Worm (Caenorhabditis elegans) whole organism, L1 larva: ENCODE results near the gene ZK822.10.

ENCODE experiments used
- F16B12.6 ChIP-seq: fragments of 150-350 bp; optimal IDR thresholded peaks from 2 replicates; lab custom pipeline; 2014; ENCODE audit warnings: missing biosample characterization, missing genetic modification characterization
- blmp-1 ChIP-seq: fragments of 150-350 bp; optimal IDR thresholded peaks from 2 replicates; lab custom pipeline; 2014; ENCODE audit warnings: missing biosample characterization, missing genetic modification characterization
- ceh-63 ChIP-seq: fragments of 200-800 bp; sonication (Bioruptor generic); optimal IDR thresholded peaks from 2 replicates; lab custom pipeline; 2018; ENCODE audit warnings: mild to moderate bottlenecking, missing genetic modification characterization, missing compliant biosample characterization
- ceh-8 ChIP-seq: fragments of 200-800 bp; sonication (Bioruptor generic); optimal IDR thresholded peaks from 2 replicates; lab custom pipeline; 2018; ENCODE audit warnings: mild to moderate bottlenecking, missing genetic modification characterization, moderate library complexity, missing compliant biosample characterization
- ceh-90 ChIP-seq: sonication (generic microtip); optimal IDR thresholded peaks from 2 replicates; lab custom pipeline; 2016; ENCODE audit warnings: missing genetic modification characterization, missing compliant biosample characterization
- ces-1 ChIP-seq: fragments of 150-350 bp; optimal IDR thresholded peaks from 2 replicates; lab custom pipeline; 2014; ENCODE audit warnings: missing biosample characterization, missing genetic modification reagents, missing genetic modification characterization
- dsc-1 ChIP-seq: sonication (generic microtip); optimal IDR thresholded peaks from 2 replicates; lab custom pipeline; 2016; ENCODE audit warnings: mild to moderate bottlenecking, missing genetic modification characterization, missing compliant biosample characterization
- efl-3 ChIP-seq: fragments of 200-800 bp; sonication (Bioruptor generic); optimal IDR thresholded peaks from 2 replicates; lab custom pipeline; 2018; ENCODE audit warnings: mild to moderate bottlenecking, missing genetic modification characterization, missing compliant biosample characterization
- egl-13 ChIP-seq: sonication (generic microtip); optimal IDR thresholded peaks from 2 replicates; lab custom pipeline; 2016; ENCODE audit warnings: missing genotype, missing genetic modification reagents, missing genetic modification characterization, missing compliant biosample characterization
- egl-27 ChIP-seq, 2 experiments: fragments of 150-350 bp in 1 of 2; sonication (generic microtip); optimal IDR thresholded peaks; 3 replicates each; lab custom pipeline; 2017 to 2018; ENCODE audit warnings: missing biosample characterization in 2 of 2, missing genetic modification characterization in 2 of 2, missing genetic modification reagents in 2 of 2
- elt-2 ChIP-seq: sonication (generic microtip); optimal IDR thresholded peaks from 2 replicates; lab custom pipeline; 2016; ENCODE audit warnings: missing genetic modification characterization, mild to moderate bottlenecking, inconsistent platforms, missing compliant biosample characterization, missing genetic modification reagents
- elt-3 ChIP-seq, 6 experiments: fragments of 150-350 bp in 1 of 6; sonication (generic microtip); optimal IDR thresholded peaks; 2 replicates each; lab custom pipeline; 2017 to 2018; ENCODE audit warnings: missing biosample characterization in 6 of 6, missing genetic modification characterization in 6 of 6, inconsistent platforms in 1 of 6
- ets-5 ChIP-seq: fragments of 200-800 bp; sonication (Bioruptor generic); IDR thresholded peaks from 2 replicates; pipeline ENCODE4 v1.3.6; 2022; ENCODE audit warnings: missing genetic modification characterization, missing compliant biosample characterization
- fkh-4 ChIP-seq: sonication (generic microtip); optimal IDR thresholded peaks from 2 replicates; lab custom pipeline; 2016; ENCODE audit warnings: missing compliant biosample characterization, missing genetic modification characterization, borderline replicate concordance
- fkh-8 ChIP-seq: sonication (generic microtip); optimal IDR thresholded peaks from 2 replicates; lab custom pipeline; 2016; ENCODE audit warnings: mild to moderate bottlenecking, missing genetic modification characterization, missing compliant biosample characterization
- fos-1 ChIP-seq: fragments of 150-350 bp; optimal IDR thresholded peaks from 2 replicates; lab custom pipeline; 2014; ENCODE audit warnings: missing biosample characterization, missing genetic modification characterization
- hlh-4 ChIP-seq: sonication (generic microtip); optimal IDR thresholded peaks from 2 replicates; lab custom pipeline; 2016; ENCODE audit warnings: mild to moderate bottlenecking, missing genetic modification characterization, missing compliant biosample characterization
- hpl-2 ChIP-seq: fragments of 150-350 bp; optimal IDR thresholded peaks from 2 replicates; lab custom pipeline; 2014; ENCODE audit warnings: missing biosample characterization, missing genetic modification reagents, missing genetic modification characterization
- isw-1 ChIP-seq: fragments of 200-800 bp; sonication (Bioruptor generic); IDR thresholded peaks from 2 replicates; pipeline ENCODE4 v1.3.6; 2022; ENCODE audit warnings: missing genetic modification characterization, missing compliant biosample characterization
- lin-35 ChIP-seq, 2 experiments: fragments of 150-350 bp; optimal IDR thresholded peaks; 2 replicates each; lab custom pipeline; 2014; ENCODE audit warnings: missing biosample characterization in 2 of 2, missing genetic modification characterization in 2 of 2, missing genetic modification reagents in 2 of 2
- lin-39 ChIP-seq: fragments of 150-350 bp; optimal IDR thresholded peaks from 2 replicates; lab custom pipeline; 2014; ENCODE audit warnings: missing biosample characterization, missing genetic modification reagents, missing genetic modification characterization
- mab-9 ChIP-seq: fragments of 200-800 bp; sonication (Bioruptor generic); IDR thresholded peaks from 2 replicates; pipeline ENCODE4 v1.3.6; 2022; ENCODE audit warnings: missing genetic modification reagents, missing genetic modification characterization, missing compliant biosample characterization
- mep-1 ChIP-seq: fragments of 150-350 bp; optimal IDR thresholded peaks from 2 replicates; lab custom pipeline; 2014; ENCODE audit warnings: missing biosample characterization, missing genetic modification characterization
- nhr-11 ChIP-seq: fragments of 150-350 bp; optimal IDR thresholded peaks from 2 replicates; lab custom pipeline; 2014; ENCODE audit warnings: missing biosample characterization, missing genetic modification characterization
- nhr-12 ChIP-seq: sonication (generic microtip); optimal IDR thresholded peaks from 2 replicates; lab custom pipeline; 2017; ENCODE audit warnings: missing biosample characterization, missing genetic modification characterization
- nhr-19 ChIP-seq: fragments of 200-800 bp; sonication (Bioruptor generic); conservative IDR thresholded peaks from 2 replicates; pipeline ENCODE4 v1.3.6; 2022; ENCODE audit warnings: missing genetic modification characterization, missing compliant biosample characterization
- nhr-20 ChIP-seq: sonication (generic microtip); optimal IDR thresholded peaks from 2 replicates; lab custom pipeline; 2016; ENCODE audit warnings: mild to moderate bottlenecking, missing genetic modification characterization, missing compliant biosample characterization
- nhr-47 ChIP-seq: sonication (generic microtip); optimal IDR thresholded peaks from 2 replicates; lab custom pipeline; 2016; ENCODE audit warnings: mild to moderate bottlenecking, missing genetic modification characterization, moderate library complexity, missing compliant biosample characterization
- nhr-71 ChIP-seq: sonication (generic microtip); optimal IDR thresholded peaks from 2 replicates; lab custom pipeline; 2016; ENCODE audit warnings: mild to moderate bottlenecking, missing genetic modification characterization, moderate library complexity, missing compliant biosample characterization
- nhr-76 ChIP-seq: sonication (generic microtip); optimal IDR thresholded peaks from 2 replicates; lab custom pipeline; 2017; ENCODE audit warnings: missing biosample characterization, missing genetic modification characterization
- nhr-77 ChIP-seq: fragments of 150-350 bp; optimal IDR thresholded peaks from 2 replicates; lab custom pipeline; 2014; ENCODE audit warnings: missing biosample characterization, missing genetic modification characterization
- nhr-85 ChIP-seq: sonication (generic microtip); peaks from one replicate; lab custom pipeline; 2016; ENCODE audit warnings: missing genetic modification characterization, inconsistent platforms, missing compliant biosample characterization
- nhr-90 ChIP-seq: sonication (generic microtip); optimal IDR thresholded peaks from 2 replicates; lab custom pipeline; 2016; ENCODE audit warnings: mild to moderate bottlenecking, missing genetic modification characterization, missing compliant biosample characterization; ENCODE audit not compliant: poor library complexity
- pax-3 ChIP-seq: fragments of 200-800 bp; sonication (Bioruptor generic); optimal IDR thresholded peaks from 2 replicates; lab custom pipeline; 2018; ENCODE audit warnings: mild to moderate bottlenecking, missing genetic modification characterization, moderate library complexity, missing compliant biosample characterization
- pqm-1 ChIP-seq: sonication (generic microtip); optimal IDR thresholded peaks from 3 replicates; lab custom pipeline; 2017; ENCODE audit warnings: missing biosample characterization, missing genetic modification characterization
- skn-1 ChIP-seq: fragments of 150-350 bp; optimal IDR thresholded peaks from 2 replicates; lab custom pipeline; 2014; ENCODE audit warnings: missing biosample characterization, missing genetic modification characterization
- snpc-4 ChIP-seq: fragments of 150-350 bp; optimal IDR thresholded peaks from 2 replicates; lab custom pipeline; 2014; ENCODE audit warnings: missing biosample characterization, missing genetic modification characterization
- sox-4 ChIP-seq: sonication (generic microtip); optimal IDR thresholded peaks from 2 replicates; lab custom pipeline; 2016; ENCODE audit warnings: missing genetic modification characterization, missing compliant biosample characterization
- swsn-7 ChIP-seq: sonication (generic microtip); optimal IDR thresholded peaks from 2 replicates; lab custom pipeline; 2016; ENCODE audit warnings: missing genetic modification characterization, missing compliant biosample characterization
- unc-130 ChIP-seq: fragments of 150-350 bp; optimal IDR thresholded peaks from 2 replicates; lab custom pipeline; 2017; ENCODE audit warnings: missing biosample characterization, missing genetic modification characterization, inconsistent platforms
- unc-30 ChIP-seq: sonication (generic microtip); optimal IDR thresholded peaks from 2 replicates; lab custom pipeline; 2017; ENCODE audit warnings: missing biosample characterization, missing genetic modification characterization
- unc-62 ChIP-seq: fragments of 150-350 bp; optimal IDR thresholded peaks from 2 replicates; lab custom pipeline; 2014; ENCODE audit warnings: missing biosample characterization, missing genetic modification reagents, missing genetic modification characterization
- vab-15 ChIP-seq: sonication (generic microtip); optimal IDR thresholded peaks from 2 replicates; lab custom pipeline; 2017; ENCODE audit warnings: missing genotype, mild to moderate bottlenecking, missing genetic modification characterization, missing compliant biosample characterization
- zag-1 ChIP-seq: fragments of 150-350 bp; optimal IDR thresholded peaks from 2 replicates; lab custom pipeline; 2014; ENCODE audit warnings: missing biosample characterization, missing genetic modification characterization
- ztf-11 ChIP-seq, 2 experiments: sonication (generic microtip); optimal IDR thresholded peaks; 2 replicates each; lab custom pipeline; 2016 to 2017; ENCODE audit warnings: missing genetic modification characterization in 2 of 2, missing biosample characterization in 1 of 2, missing compliant biosample characterization in 1 of 2

ZK822.10 gene

ce11 chrIV:11883478-11883877, 33.5 kb upstream of the ZK822.10 start:
- no peak for TF ChIP-seq vab-15 (tag; lab: Kevin White, UChicago)
- no peak for TF ChIP-seq nhr-12 (tag; lab: Kevin White, UChicago)
- peak; percentile 66 for TF ChIP-seq nhr-85 (tag; lab: Kevin White, UChicago)
- TF ChIP-seq nhr-19 (GFP tag; lab: Robert Waterston, UW) = no peak
- peak in 1 of 6 experiments; percentile 6 for TF ChIP-seq elt-3 (tag; optimal IDR thresholded peaks at IDR 0.05; lab: Kevin White, UChicago)
- TF ChIP-seq blmp-1 = peak; percentile 97
- TF ChIP-seq snpc-4 (tag; lab: Kevin White, UChicago) = no peak
- TF ChIP-seq mab-9 (GFP tag; lab: Robert Waterston, UW) = no peak
- TF ChIP-seq skn-1 (tag; lab: Kevin White, UChicago) = no peak
- TF ChIP-seq mep-1 (tag; lab: Kevin White, UChicago) = peak; percentile 3
- TF ChIP-seq nhr-20 = no peak
- no peak for TF ChIP-seq zag-1 (tag; lab: Kevin White, UChicago)

- no peak for TF ChIP-seq pqm-1 (tag; lab: Kevin White, UChicago)
- no peak for TF ChIP-seq nhr-11
- TF ChIP-seq nhr-47 = no peak
- peak; percentile 22 for TF ChIP-seq blmp-1
- TF ChIP-seq snpc-4 (tag; lab: Kevin White, UChicago) = no peak
- TF ChIP-seq hlh-4 (tag; lab: Kevin White, UChicago) = no peak
Observed at ce11 chrIV:11885313-11885712, 31.6 kb upstream of the ZK822.10 start, which contains the start of gene let-653. let-653 (plus strand) TSS chrIV:11885613.

DNA sequence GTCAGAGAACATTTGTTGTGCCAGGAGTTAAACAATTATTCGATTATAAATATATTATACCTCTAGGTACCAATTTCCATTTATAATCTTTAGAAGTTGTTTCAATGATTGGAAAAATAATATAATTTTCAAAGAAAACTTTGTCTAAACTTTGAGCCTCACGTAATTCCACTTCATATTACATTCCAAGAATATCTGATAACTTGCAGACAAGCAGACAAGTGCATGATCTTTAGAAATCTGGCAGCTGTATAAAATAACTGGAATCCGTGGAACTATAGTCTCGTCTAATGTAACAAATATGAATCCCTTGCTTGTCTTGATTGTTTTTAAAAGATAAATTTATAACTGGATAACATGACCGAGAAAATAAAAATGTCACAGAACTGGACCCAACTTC, 24.4 kb upstream of the ZK822.10 start:
- TF ChIP-seq fkh-8 (tag; lab: Kevin White, UChicago) (peak; percentile 48), dsc-1 (peak; percentile 51), nhr-76 (tag; lab: Kevin White, UChicago) (no peak), nhr-11 (peak; percentile 6), ztf-11 (tag; optimal IDR thresholded peaks at IDR 0.05; lab: Kevin White, UChicago) (no peak), hlh-4 (tag; lab: Kevin White, UChicago) (peak; percentile 58), nhr-20 (peak; percentile 44), nhr-90 (tag; lab: Kevin White, UChicago) (no peak), lin-35 (GFP tag; optimal IDR thresholded peaks at IDR 0.05; lab: Kevin White, UChicago) (no peak)

DNA sequence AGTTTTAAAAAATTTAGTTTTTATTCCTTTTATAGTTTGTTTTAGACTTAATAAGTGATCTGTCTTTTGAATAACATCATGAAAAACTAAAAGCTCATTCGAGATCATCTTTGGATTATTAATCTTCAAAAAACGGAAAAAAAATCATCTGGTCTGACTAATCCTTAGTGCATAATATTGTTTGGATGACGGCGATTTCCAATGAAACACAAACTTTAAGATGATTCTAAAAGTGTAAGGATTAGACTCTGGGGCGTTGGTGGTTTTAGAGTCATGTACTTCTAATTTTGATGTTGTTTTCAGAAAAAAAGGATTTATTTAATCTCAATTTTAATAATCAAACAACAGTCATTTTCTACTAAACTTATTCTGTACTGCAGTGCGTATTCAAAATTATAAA, 23.6 kb upstream of the ZK822.10 start:
- TF ChIP-seq nhr-71 (tag; lab: Kevin White, UChicago) (peak; percentile 3), nhr-47 (peak; percentile 18), unc-30 (no peak), efl-3 (no peak), dsc-1 (peak; percentile 90), sox-4 (tag; lab: Kevin White, UChicago) (peak; percentile 21), pax-3 (peak; percentile 6)

DNA sequence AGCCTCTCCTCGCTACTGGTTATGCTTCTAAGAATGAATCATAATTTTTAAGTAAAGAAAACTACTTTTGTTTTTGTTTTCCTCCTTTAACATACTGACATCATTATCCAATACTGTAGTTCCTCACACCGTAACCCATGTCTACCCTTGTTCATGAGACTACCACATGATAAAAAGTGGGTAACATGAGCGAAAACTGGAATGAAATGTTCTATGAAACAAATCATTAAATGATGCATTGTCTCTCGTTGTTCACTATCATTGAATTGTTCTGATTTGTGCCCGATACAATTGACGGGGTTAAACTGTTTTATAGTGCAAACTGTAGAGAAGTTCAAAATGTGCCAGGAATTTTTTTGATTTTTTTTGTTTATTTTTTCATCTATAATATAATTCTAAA, 19.2 kb upstream of the ZK822.10 start:
- TF ChIP-seq egl-13 (no peak), nhr-85 (tag; lab: Kevin White, UChicago) (peak; percentile 76), nhr-20 (peak; percentile 67), unc-62 (no peak), ets-5 (GFP tag; lab: Robert Waterston, UW) (no peak), ceh-63 (no peak), ces-1 (GFP tag; lab: Kevin White, UChicago) (no peak), fkh-4 (tag; lab: Kevin White, UChicago) (no peak), pax-3 (no peak), lin-35 (GFP tag; optimal IDR thresholded peaks at IDR 0.05; lab: Kevin White, UChicago) (peak in 1 of 2 experiments; percentile 41), vab-15 (tag; lab: Kevin White, UChicago) (no peak), ceh-90 (no peak), ceh-8 (GFP tag; lab: Kevin White, UChicago) (no peak), sox-4 (tag; lab: Kevin White, UChicago) (no peak), isw-1 (GFP tag; lab: Robert Waterston, UW) (no peak), elt-3 (tag; optimal IDR thresholded peaks at IDR 0.05; lab: Kevin White, UChicago) (peak in 2 of 6 experiments; percentile 12 to 47), lin-39 (tag; lab: Kevin White, UChicago) (no peak), unc-130 (no peak), nhr-19 (GFP tag; lab: Robert Waterston, UW) (no peak), hpl-2 (GFP tag; lab: Kevin White, UChicago) (no peak), F16B12.6 (tag; lab: Kevin White, UChicago) (no peak), swsn-7 (tag; lab: Kevin White, UChicago) (no peak), nhr-77 (tag; lab: Kevin White, UChicago) (no peak), elt-2 (tag; lab: Kevin White, UChicago) (no peak), egl-27 (tag; optimal IDR thresholded peaks at IDR 0.05; lab: Kevin White, UChicago) (no peak), fos-1 (no peak), blmp-1 (peak; percentile 34)
